Fruit fly (Drosophila melanogaster): Measurements from ENCODE around the gene Mbs.

DNA sequence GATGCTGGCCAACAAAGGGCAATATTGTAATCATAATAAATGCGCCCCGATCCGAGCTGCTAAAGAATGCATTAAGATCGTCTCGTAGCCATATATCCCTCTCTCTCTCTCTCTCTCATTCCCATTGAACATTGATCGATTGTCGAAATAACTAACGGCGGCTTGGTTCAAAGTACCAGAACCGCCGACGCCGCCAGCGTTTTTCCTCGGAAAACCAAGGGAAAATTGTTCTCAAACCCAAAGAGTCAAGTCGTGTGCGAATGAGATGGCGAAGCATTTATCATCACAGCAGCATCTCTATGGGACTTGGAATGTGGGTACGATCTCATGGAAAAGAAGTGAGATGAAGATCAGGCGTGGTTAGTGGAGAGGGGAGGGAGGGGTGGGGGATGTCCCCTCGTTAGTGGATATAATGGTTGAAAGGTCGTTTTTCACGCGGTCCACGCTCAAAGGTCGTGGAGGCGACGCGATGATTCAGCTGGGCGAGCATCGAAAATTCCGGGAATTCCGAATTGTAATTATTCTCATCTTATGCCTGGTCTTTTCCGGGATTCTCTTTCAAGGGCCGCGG lies 7.9 kb upstream of the Mbs start:
- TF ChIP-seq salr (GFP tag; optimal IDR thresholded peaks at IDR 0.05) (no peak), Gug (GFP tag; IDR thresholded peaks at IDR 0.05) (no peak), fd85E (GFP tag; optimal IDR thresholded peaks at IDR 0.05) (no peak), CG16779 (tag; optimal IDR thresholded peaks at IDR 0.05) (no peak), Hr38 (GFP tag; optimal IDR thresholded peaks at IDR 0.05) (no peak), CG15336 (GFP tag; IDR thresholded peaks at IDR 0.05) (no peak)

All from whole organism, prepupa.